Fruit fly (Drosophila melanogaster) S2 (cell line): ENCODE results near the gene Bin1.

Source experiments
- CG8478 ChIP-seq: fragments of >200 bp; optimal IDR thresholded peaks from 2 replicates; lab custom pipeline; 2018
- CTCF ChIP-seq, 2 experiments: fragments of >200 bp; optimal IDR thresholded peaks; 2 replicates each; lab custom pipeline; 2018

Gene Bin1

DNA sequence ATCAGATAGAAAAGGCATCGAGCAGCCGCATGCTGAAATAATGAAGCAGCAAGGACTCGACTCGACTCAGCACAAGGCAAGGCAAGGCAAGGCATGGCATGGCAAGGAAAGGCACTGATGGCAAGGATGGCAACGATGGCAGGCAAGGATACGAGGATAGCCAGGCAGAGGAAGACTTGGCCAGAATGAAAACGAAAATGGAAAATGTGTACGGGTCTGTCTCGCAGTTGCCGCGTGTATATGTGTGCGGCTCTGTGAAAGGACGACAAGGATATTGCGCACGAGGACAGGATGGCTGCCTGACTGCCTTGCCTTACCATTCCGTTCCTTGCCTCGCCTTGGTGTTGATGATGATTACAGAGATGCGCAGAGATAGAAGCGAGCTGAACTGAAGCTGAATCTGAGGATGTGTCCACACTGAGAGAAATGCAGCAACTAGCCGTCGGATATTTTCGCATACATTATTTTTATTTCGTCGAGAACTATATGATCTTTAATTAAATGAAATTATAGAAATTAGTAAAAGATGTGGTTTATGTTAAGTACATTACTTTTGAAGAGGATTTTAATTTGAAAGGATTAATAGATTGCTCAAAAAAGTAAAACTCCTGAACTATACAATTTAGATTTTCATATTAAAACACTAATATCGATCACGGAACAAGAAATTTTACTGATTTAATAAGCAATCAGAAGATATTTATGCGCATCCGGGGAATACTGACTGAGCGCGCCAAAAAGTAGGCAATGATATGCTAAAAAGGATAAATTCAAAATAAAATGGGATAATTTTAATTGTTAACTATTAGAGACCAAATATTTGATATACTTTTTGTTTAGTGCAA lies 25.3 kb upstream of the Bin1 start:
- TF ChIP-seq CTCF (optimal IDR thresholded peaks at IDR 0.05; lab: Kevin White, UChicago) (no peak), CG8478 (lab: Kevin White, UChicago) (no peak)

dm6 chr3R:16213792-16214473 lies 24.6 kb upstream of the Bin1 start:
- TF ChIP-seq CTCF (optimal IDR thresholded peaks at IDR 0.05; lab: Kevin White, UChicago) = no peak
- TF ChIP-seq CG8478 (lab: Kevin White, UChicago) = no peak

DNA sequence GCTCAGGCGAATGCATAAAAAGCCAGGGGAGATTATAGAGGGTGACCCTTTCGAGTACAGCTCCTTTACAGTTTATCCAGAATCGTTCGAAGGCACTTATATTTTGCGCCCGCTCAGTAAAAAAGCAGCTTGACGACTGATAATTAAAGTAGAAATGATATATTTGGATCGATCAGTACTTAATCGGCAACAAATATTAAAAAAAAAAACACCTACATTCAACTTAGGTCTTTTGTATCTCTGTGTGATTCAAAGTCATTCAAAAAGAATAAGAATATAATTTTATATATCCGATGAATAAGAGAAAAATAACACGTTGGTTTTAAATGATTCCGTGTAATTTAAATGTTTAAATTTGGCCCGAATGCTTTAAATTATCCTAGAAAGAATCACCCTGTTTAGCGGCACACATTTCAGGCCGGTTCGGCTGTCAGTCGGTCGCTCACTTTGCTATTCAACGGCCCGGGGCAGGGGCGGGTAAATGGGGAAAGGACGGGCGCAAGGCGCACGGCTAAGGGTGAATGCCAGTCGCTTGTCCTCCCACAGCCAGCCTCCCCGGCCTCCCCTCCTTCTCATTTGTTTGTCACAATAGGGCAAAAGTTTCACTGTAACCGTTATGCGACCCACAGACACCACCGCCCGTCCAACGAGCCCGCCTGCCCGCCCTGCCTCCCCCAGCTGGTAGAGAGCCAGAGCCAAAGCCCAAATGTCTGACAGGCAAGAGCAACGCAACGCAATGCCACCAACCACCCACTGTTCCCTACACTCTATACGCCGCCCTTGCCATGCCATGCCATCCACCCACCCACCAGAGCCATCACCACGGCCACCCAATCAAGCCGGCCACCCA lies 23.7 kb upstream of the Bin1 start:
- no peak for TF ChIP-seq CG8478 (lab: Kevin White, UChicago)
- no peak for TF ChIP-seq CTCF (optimal IDR thresholded peaks at IDR 0.05; lab: Kevin White, UChicago)

dm6 chr3R:16211883-16212540 lies 22.6 kb upstream of the Bin1 start:
- TF ChIP-seq CTCF (optimal IDR thresholded peaks at IDR 0.05; lab: Kevin White, UChicago) = no peak
- no peak for TF ChIP-seq CG8478 (lab: Kevin White, UChicago)

DNA sequence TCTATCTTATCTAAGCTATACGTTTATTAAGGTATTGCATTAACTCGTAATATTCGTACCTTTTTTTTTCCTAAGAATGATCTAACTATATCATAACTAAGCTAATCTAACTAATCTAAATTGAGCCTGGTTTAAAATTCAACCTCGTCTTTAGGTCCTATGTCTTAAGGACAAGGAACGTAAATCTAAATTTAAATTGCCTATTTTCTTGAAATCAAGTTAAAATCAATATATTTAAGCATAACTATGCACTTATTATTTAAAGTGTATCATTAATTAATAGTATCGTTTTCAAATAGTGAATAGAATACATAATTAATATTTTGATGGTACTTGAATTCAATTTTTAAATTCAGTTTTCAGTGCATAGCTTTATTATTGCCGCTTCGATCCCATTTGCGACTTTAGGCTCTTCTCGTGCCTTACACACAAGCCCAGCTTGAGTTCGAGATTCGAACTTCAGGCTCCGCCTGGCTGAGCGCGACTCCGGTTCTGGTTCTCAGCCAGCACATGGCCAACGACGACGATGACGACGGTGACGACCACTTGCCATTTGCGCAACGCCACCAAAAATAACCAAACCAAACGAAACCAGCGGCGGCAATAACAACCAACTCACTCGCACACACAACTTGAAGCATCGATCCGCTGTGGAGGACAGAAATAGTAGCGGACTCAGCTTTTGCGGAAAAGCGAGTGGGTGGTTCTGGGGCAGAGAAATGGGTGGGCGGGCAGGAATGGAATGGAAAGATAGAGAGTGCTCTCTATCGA lies 21.6 kb upstream of the Bin1 start:
- no peak for TF ChIP-seq CTCF (optimal IDR thresholded peaks at IDR 0.05; lab: Kevin White, UChicago)
- no peak for TF ChIP-seq CG8478 (lab: Kevin White, UChicago)

DNA sequence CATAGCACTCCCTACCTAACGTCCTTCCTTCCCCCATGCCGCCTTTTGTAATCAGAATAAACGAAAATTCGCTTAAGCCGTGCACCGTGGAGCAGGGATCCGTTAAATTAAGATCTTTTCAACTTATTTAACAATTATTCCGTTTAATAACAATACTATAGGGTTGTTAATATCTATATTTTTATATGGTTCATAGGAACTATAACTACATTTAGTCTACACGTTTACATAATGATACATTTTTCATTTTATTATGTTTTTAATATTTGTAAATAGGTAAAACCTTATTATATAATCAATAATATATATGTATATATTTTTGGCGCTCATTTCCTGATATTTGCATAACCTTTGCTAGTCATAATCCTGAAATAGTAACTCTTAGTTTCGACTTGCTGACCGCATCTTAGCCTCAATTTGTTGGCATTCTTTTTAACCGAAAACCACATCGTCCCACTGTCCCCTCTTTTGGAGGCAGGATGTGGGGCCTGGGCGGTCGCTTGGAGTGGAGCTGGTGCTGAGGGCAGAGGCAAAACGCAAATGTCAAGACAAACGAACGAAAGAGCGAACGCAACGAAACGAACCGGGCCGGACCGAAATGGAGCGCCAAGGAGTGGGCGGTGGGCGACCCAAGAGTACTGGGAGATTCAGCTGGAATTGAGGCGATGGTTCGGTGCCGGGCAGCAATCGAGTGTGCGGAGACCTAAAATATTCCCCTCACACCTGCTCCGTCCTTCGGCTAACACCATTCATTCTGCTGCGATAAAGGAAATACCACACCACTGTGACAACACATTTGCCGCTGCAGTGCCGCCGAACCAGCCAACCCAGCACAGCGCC lies 20.6 kb upstream of the Bin1 start:
- no peak for TF ChIP-seq CG8478 (lab: Kevin White, UChicago)
- TF ChIP-seq CTCF (optimal IDR thresholded peaks at IDR 0.05; lab: Kevin White, UChicago) = no peak

- TF ChIP-seq CTCF (optimal IDR thresholded peaks at IDR 0.05; lab: Kevin White, UChicago) (no peak), CG8478 (lab: Kevin White, UChicago) (no peak)
These were observed 19.8 kb upstream of the Bin1 start for dm6 chr3R:16208924-16209713.

DNA sequence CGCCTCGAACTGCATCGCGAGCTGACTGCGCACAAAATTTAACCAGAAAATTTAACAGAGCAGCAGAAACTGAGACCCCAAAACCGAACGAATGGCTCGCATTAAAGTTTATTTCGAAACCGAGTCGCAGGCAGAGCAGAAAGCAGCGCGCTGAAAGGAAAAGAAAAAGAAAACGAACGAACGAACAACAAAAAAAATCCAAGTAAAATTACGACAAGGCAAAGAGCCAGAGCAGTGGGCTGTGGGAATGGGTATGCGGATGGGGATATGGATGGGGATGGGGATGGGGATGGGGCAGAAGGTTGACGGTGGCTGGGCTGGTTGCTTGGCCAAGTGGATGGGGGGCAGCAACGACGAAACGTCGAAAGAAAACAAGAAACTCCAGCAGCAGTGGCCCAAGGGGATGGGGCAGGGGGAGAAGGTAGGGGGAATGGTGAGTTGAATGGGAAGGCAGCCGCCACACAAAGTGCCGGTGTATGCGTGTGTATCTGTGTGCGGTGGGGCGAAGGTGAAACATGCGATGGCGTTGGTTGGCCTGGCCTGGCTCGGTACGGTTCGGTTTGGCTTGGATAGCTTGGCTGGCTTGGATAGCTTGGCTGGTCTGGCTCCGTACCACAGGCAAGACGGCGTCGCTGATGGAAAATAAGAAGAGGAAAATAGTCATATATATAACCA lies 18.9 kb upstream of the Bin1 start:
- no peak for TF ChIP-seq CTCF (optimal IDR thresholded peaks at IDR 0.05; lab: Kevin White, UChicago)
- no peak for TF ChIP-seq CG8478 (lab: Kevin White, UChicago)

DNA sequence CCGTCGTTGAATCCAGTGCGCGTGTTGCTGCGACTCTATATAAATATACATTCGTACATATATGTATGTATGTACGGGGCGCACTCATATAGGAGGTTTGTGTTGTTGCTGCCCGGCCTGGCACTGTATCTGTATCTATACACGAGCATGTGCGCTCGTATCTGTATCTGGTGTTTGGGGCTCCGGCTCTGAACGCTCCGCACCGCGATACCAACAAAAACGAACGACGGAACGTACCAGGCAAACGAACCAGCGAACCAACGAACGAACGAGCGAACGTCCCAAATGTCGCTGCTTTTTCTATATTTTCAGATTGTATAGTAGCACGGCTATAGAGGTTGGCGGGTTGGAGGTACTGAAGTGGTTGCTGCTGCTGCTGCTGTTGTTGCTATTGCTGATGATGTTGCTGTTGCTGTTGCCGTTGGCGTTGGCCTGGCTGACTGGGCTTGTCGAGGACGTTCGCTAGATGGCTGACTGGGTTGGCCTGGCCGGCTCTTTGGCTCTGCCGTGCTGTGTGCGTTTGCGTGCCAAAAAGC lies 17.8 kb upstream of the Bin1 start:
- peak; percentile 26 to 33 for TF ChIP-seq CTCF (optimal IDR thresholded peaks at IDR 0.05; lab: Kevin White, UChicago)
- TF ChIP-seq CG8478 (lab: Kevin White, UChicago) = no peak

DNA sequence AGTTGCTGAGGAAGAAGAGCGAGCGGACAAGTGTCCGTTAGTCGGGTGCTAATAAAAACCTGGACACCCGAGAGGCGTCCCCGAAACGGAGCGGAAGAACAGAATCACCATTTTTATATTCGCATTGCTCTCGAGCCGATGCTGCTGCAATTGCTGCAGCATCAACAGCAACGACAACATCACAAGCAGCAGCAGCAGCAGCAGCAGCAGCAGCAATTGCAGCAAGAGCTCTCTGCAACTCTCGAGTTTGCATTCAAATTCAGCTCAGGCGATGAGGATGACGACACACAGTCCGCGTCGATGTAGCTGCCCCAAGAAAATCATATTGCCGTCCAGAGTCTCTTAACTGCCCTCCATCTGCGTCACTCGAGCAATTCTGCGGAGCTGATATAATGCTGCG lies 16.8 kb upstream of the Bin1 start:
- TF ChIP-seq CTCF (optimal IDR thresholded peaks at IDR 0.05; lab: Kevin White, UChicago) = peak in 1 of 2 experiments; percentile 36
- TF ChIP-seq CG8478 (lab: Kevin White, UChicago) = no peak

DNA sequence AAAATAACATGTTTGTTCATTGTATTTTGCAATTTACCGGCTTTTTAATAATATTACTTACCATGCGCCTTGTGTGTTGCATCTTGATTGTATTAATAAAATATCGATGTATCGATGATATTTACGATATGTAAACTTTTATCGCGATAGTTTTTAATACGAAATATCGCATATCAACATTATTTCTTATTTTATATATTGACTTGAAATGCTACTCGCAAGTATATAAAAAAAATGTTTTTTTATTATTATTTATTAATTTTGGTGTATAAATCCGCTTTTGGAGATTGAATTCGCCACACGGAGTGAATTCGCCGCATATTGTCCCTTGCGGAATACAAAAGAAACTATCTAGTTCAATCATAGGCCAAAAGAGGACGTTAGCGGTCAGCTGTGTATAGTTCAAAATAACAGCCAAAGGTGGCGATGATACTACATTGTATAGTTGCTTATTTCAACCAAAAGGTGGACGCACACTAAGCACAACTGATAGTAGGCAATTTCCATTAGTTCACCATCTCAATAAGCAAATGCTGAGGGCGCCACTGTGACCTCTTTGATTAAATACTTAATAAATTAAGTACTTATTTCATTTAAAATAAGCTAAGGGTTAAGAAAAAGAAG lies 15.9 kb upstream of the Bin1 start, which contains the start of gene mtSSB:
Gene mtSSB (minus strand): TSS at position 96 of the 624 bp plus-strand sequence.
- TF ChIP-seq CTCF (optimal IDR thresholded peaks at IDR 0.05; lab: Kevin White, UChicago) (peak; percentile 99 to 100), CG8478 (lab: Kevin White, UChicago) (no peak)
